Worm (Caenorhabditis elegans) whole organism, L4/young adult: Measurements from ENCODE around the gene msrp-5.

Experiments
- W03F9.2 ChIP-seq: fragments of 150-350 bp; optimal IDR thresholded peaks from 2 replicates; lab custom pipeline; 2014; ENCODE audit warnings: missing biosample characterization, missing genetic modification characterization
- him-1 ChIP-seq: sonication (generic microtip); optimal IDR thresholded peaks from 2 replicates; lab custom pipeline; 2016; ENCODE audit warnings: missing genotype, missing genetic modification reagents, missing genetic modification characterization, missing compliant biosample characterization

ce11 chrII:2624792-2625191, 8.1 kb downstream of the msrp-5 start, which contains the start of gene lgc-28:
- TF ChIP-seq him-1: no peak
- TF ChIP-seq W03F9.2 (tag; lab: Kevin White, UChicago): no peak
